Worm (Caenorhabditis elegans) whole organism, young adult: ENCODE measurements around the gene F25H9.7.

ENCODE experiments used
- B0261.1 ChIP-seq: sonication (generic microtip); optimal IDR thresholded peaks from 2 replicates; lab custom pipeline; 2016; ENCODE audit warnings: mild to moderate bottlenecking, missing genetic modification characterization, moderate library complexity, missing compliant biosample characterization
- C06A6.2 ChIP-seq: fragments of 200-800 bp; sonication (Bioruptor generic); conservative IDR thresholded peaks from 2 replicates; pipeline ENCODE4 v1.3.6; 2022; ENCODE audit warnings: missing genetic modification characterization, missing compliant biosample characterization
- D2030.7 ChIP-seq: fragments of 200-800 bp; sonication (Bioruptor generic); IDR thresholded peaks from 2 replicates; pipeline ENCODE4 v1.3.6; 2022; ENCODE audit warnings: missing genetic modification reagents, missing genetic modification characterization, missing compliant biosample characterization
- F23B12.7 ChIP-seq: sonication (generic microtip); optimal IDR thresholded peaks from 2 replicates; lab custom pipeline; 2017; ENCODE audit warnings: missing genetic modification characterization, mild to moderate bottlenecking, missing compliant biosample characterization, antibody characterized with exemption, moderate library complexity; ENCODE audit not compliant: insufficient read depth
- F39B2.1 ChIP-seq: fragments of 200-800 bp; sonication (Bioruptor generic); IDR thresholded peaks from 2 replicates; pipeline ENCODE4 v1.3.6; 2022; ENCODE audit warnings: missing genetic modification reagents, missing genetic modification characterization, missing compliant biosample characterization
- F55B11.4 ChIP-seq: sonication (generic microtip); optimal IDR thresholded peaks from 2 replicates; lab custom pipeline; 2016; ENCODE audit warnings: missing compliant biosample characterization, missing genetic modification characterization, borderline replicate concordance; ENCODE audit not compliant: insufficient read depth
- F57C9.4 ChIP-seq: sonication (generic microtip); optimal IDR thresholded peaks from 2 replicates; lab custom pipeline; 2017; ENCODE audit warnings: mild to moderate bottlenecking, missing genetic modification characterization, missing compliant biosample characterization
- Y67H2A.10 ChIP-seq: fragments of 200-800 bp; sonication (Bioruptor generic); conservative IDR thresholded peaks from 2 replicates; pipeline ENCODE4 v1.3.6; 2022; ENCODE audit warnings: missing genetic modification reagents, missing genetic modification characterization, missing compliant biosample characterization
- akir-1 ChIP-seq: fragments of 200-800 bp; sonication (Bioruptor generic); optimal IDR thresholded peaks from 2 replicates; lab custom pipeline; 2018; ENCODE audit warnings: mild to moderate bottlenecking, missing genetic modification characterization, moderate library complexity, missing compliant biosample characterization
- aptf-2 ChIP-seq: fragments of 200-800 bp; sonication (Bioruptor generic); conservative IDR thresholded peaks from 2 replicates; pipeline ENCODE4 v1.3.6; 2022; ENCODE audit warnings: missing genetic modification reagents, missing genetic modification characterization, missing compliant biosample characterization
- atf-7 ChIP-seq: sonication (generic microtip); optimal IDR thresholded peaks from 2 replicates; lab custom pipeline; 2017; ENCODE audit warnings: mild to moderate bottlenecking, missing genetic modification characterization, missing compliant biosample characterization
- attf-3 ChIP-seq: fragments of 200-800 bp; sonication (Bioruptor generic); conservative IDR thresholded peaks from 2 replicates; pipeline ENCODE4 v1.3.6; 2022; ENCODE audit warnings: missing genetic modification reagents, missing genetic modification characterization, missing compliant biosample characterization
- attf-5 ChIP-seq: fragments of 200-800 bp; sonication (Bioruptor generic); optimal IDR thresholded peaks from 2 replicates; lab custom pipeline; 2018; ENCODE audit warnings: mild to moderate bottlenecking, missing genetic modification characterization, missing compliant biosample characterization
- ccch-3 ChIP-seq: fragments of 200-800 bp; sonication (Bioruptor generic); optimal IDR thresholded peaks from 2 replicates; lab custom pipeline; 2018; ENCODE audit warnings: mild to moderate bottlenecking, missing genetic modification characterization, missing compliant biosample characterization
- ekl-4 ChIP-seq: fragments of 200-800 bp; sonication (Bioruptor generic); IDR thresholded peaks from 2 replicates; pipeline ENCODE4 v1.3.6; 2022; ENCODE audit warnings: missing genetic modification reagents, missing genetic modification characterization, missing compliant biosample characterization
- ets-4 ChIP-seq: fragments of 200-800 bp; sonication (Bioruptor generic); optimal IDR thresholded peaks from 2 replicates; lab custom pipeline; 2018; ENCODE audit warnings: mild to moderate bottlenecking, missing genetic modification characterization, missing compliant biosample characterization
- hmg-20 ChIP-seq: fragments of 200-800 bp; sonication (Bioruptor generic); IDR thresholded peaks from 2 replicates; pipeline ENCODE4 v1.3.6; 2022; ENCODE audit warnings: missing genetic modification reagents, missing genetic modification characterization, missing compliant biosample characterization
- let-526 ChIP-seq: fragments of 200-800 bp; sonication (Bioruptor generic); IDR thresholded peaks from 2 replicates; pipeline ENCODE4 v1.3.6; 2022; ENCODE audit warnings: missing genetic modification reagents, missing genetic modification characterization, missing compliant biosample characterization
- lin-35 ChIP-seq, 3 experiments: fragments of 150-350 bp in 2 of 3; sonication (generic microtip) in 1 of 3; optimal IDR thresholded peaks; 2 replicates each; lab custom pipeline; 2014 to 2018; ENCODE audit warnings: missing biosample characterization in 3 of 3, missing genetic modification characterization in 3 of 3, missing genetic modification reagents in 3 of 3
- lsy-27 ChIP-seq: sonication (generic microtip); optimal IDR thresholded peaks from 2 replicates; lab custom pipeline; 2017; ENCODE audit warnings: missing genetic modification characterization, mild to moderate bottlenecking, missing compliant biosample characterization, antibody characterized with exemption, missing genotype, borderline replicate concordance; ENCODE audit not compliant: insufficient read depth
- madf-10 ChIP-seq: sonication (generic microtip); optimal IDR thresholded peaks from 2 replicates; lab custom pipeline; 2016; ENCODE audit warnings: mild to moderate bottlenecking, missing genetic modification characterization, missing compliant biosample characterization
- madf-3 ChIP-seq: fragments of 200-800 bp; sonication (Bioruptor generic); IDR thresholded peaks from 2 replicates; pipeline ENCODE4 v1.3.6; 2022; ENCODE audit warnings: missing genetic modification reagents, missing genetic modification characterization, missing compliant biosample characterization
- madf-8 ChIP-seq: fragments of 200-800 bp; sonication (Bioruptor generic); conservative IDR thresholded peaks from 2 replicates; pipeline ENCODE4 v1.3.6; 2022; ENCODE audit warnings: missing genetic modification reagents, missing genetic modification characterization, missing compliant biosample characterization
- nfyb-1 ChIP-seq: fragments of 200-800 bp; sonication (Bioruptor generic); IDR thresholded peaks from 2 replicates; pipeline ENCODE4 v1.3.6; 2022; ENCODE audit warnings: missing genetic modification reagents, missing genetic modification characterization, missing compliant biosample characterization
- nhr-80 ChIP-seq: sonication (generic microtip); optimal IDR thresholded peaks from 2 replicates; lab custom pipeline; 2016; ENCODE audit warnings: missing genetic modification characterization, missing compliant biosample characterization
- pbrm-1 ChIP-seq: fragments of 200-800 bp; sonication (Bioruptor generic); IDR thresholded peaks from 2 replicates; pipeline ENCODE4 v1.3.6; 2022; ENCODE audit warnings: missing genetic modification reagents, missing genetic modification characterization, missing compliant biosample characterization
- rpc-1 ChIP-seq, 2 experiments: fragments of 150-350 bp in 1 of 2; sonication (generic microtip) in 1 of 2; optimal IDR thresholded peaks; 2 replicates each; lab custom pipeline; 2014 to 2018; ENCODE audit warnings: missing biosample characterization in 1 of 2, missing genetic modification characterization in 1 of 2, missing genetic modification reagents in 1 of 2, missing genotype in 1 of 2
- snpc-1.3 ChIP-seq: sonication (generic microtip); optimal IDR thresholded peaks from 2 replicates; lab custom pipeline; 2017; ENCODE audit warnings: missing genetic modification characterization, mild to moderate bottlenecking, missing compliant biosample characterization, antibody characterized with exemption, moderate library complexity, missing genotype, missing genetic modification reagents; ENCODE audit not compliant: insufficient read depth
- snpc-4 ChIP-seq, 5 experiments: fragments of 150-350 bp in 1 of 5; sonication (generic microtip) in 4 of 5; optimal IDR thresholded peaks; 2 replicates each; lab custom pipeline; 2014 to 2018; ENCODE audit warnings: missing genetic modification characterization in 5 of 5, missing biosample characterization in 3 of 5, antibody characterized with exemption in 2 of 5, mild to moderate bottlenecking in 2 of 5, missing compliant biosample characterization in 2 of 5, missing genotype in 2 of 5, moderate library complexity in 2 of 5, missing genetic modification reagents in 1 of 5
- somi-1 ChIP-seq: fragments of 200-800 bp; sonication (Bioruptor generic); optimal IDR thresholded peaks from 2 replicates; lab custom pipeline; 2018; ENCODE audit warnings: mild to moderate bottlenecking, missing genetic modification characterization, missing compliant biosample characterization
- unc-130 ChIP-seq: sonication (generic microtip); optimal IDR thresholded peaks from 2 replicates; lab custom pipeline; 2016; ENCODE audit warnings: missing genetic modification reagents, missing genetic modification characterization, missing compliant biosample characterization
- unc-62 ChIP-seq: fragments of 150-350 bp; optimal IDR thresholded peaks from 2 replicates; lab custom pipeline; 2014; ENCODE audit warnings: missing biosample characterization, missing genetic modification reagents, missing genetic modification characterization
- xnd-1 ChIP-seq: sonication (generic microtip); optimal IDR thresholded peaks from 2 replicates; lab custom pipeline; 2016; ENCODE audit warnings: missing genotype, missing genetic modification reagents, missing genetic modification characterization, missing compliant biosample characterization
- zim-3 ChIP-seq: sonication (generic microtip); optimal IDR thresholded peaks from 2 replicates; lab custom pipeline; 2017; ENCODE audit warnings: mild to moderate bottlenecking, missing genetic modification characterization, moderate library complexity, missing compliant biosample characterization
- ztf-18 ChIP-seq: sonication (generic microtip); optimal IDR thresholded peaks from 2 replicates; lab custom pipeline; 2016; ENCODE audit warnings: missing genotype, mild to moderate bottlenecking, missing genetic modification characterization, missing compliant biosample characterization

Gene F25H9.7

ce11 chrV:13426764-13427163 lies 41.4 kb upstream of the F25H9.7 start, which contains the start of gene srd-18:
Gene srd-18, minus strand, starts transcription at chrV:13426864.
- no peak for TF ChIP-seq snpc-4 (GFP tag; optimal IDR thresholded peaks at IDR 0.05; lab: Kevin White, UChicago)
- TF ChIP-seq snpc-4 (tag; optimal IDR thresholded peaks at IDR 0.05; lab: Kevin White, UChicago): no peak
- no peak for TF ChIP-seq ccch-3 (GFP tag; lab: Kevin White, UChicago)
- no peak for TF ChIP-seq pbrm-1 (GFP tag; lab: Robert Waterston, UW)
- no peak for TF ChIP-seq Y67H2A.10 (GFP tag; lab: Robert Waterston, UW)
- no peak for TF ChIP-seq somi-1 (GFP tag; lab: Kevin White, UChicago)
- TF ChIP-seq D2030.7 (GFP tag; lab: Robert Waterston, UW): no peak
- no peak for TF ChIP-seq aptf-2 (GFP tag; lab: Robert Waterston, UW)
- no peak for TF ChIP-seq lin-35 (GFP tag; optimal IDR thresholded peaks at IDR 0.05; lab: Kevin White, UChicago)
- no peak for TF ChIP-seq madf-3 (GFP tag; lab: Robert Waterston, UW)

- TF ChIP-seq hmg-20 (GFP tag; lab: Robert Waterston, UW) (no peak), zim-3 (no peak), F57C9.4 (tag; lab: Kevin White, UChicago) (no peak), rpc-1 (optimal IDR thresholded peaks at IDR 0.05; lab: Kevin White, UChicago) (no peak), rpc-1 (tag; optimal IDR thresholded peaks at IDR 0.05; lab: Kevin White, UChicago) (no peak), let-526 (GFP tag; lab: Robert Waterston, UW) (no peak)
These were observed 40.8 kb upstream of the F25H9.7 start for ce11 chrV:13427378-13427777.

- TF ChIP-seq ztf-18 (tag; lab: Kevin White, UChicago) (no peak), F23B12.7 (no peak), lsy-27 (tag; lab: Kevin White, UChicago) (no peak), snpc-1.3 (tag; lab: Kevin White, UChicago) (no peak), madf-10 (no peak), F55B11.4 (tag; lab: Kevin White, UChicago) (no peak), F39B2.1 (GFP tag; lab: Robert Waterston, UW) (no peak), unc-130 (no peak), ets-4 (no peak), unc-62 (GFP tag; lab: Kevin White, UChicago) (no peak), ekl-4 (no peak), C06A6.2 (GFP tag; lab: Robert Waterston, UW) (no peak), B0261.1 (tag; lab: Kevin White, UChicago) (no peak)
These were observed 39.5 kb upstream of the F25H9.7 start, which contains the start of gene srd-19 for ce11 chrV:13428660-13429059. Gene srd-19, minus strand, starts transcription at chrV:13428760.

- TF ChIP-seq atf-7 (tag; lab: Kevin White, UChicago): no peak
These were observed 35.8 kb upstream of the F25H9.7 start, which contains the start of gene srd-17 for ce11 chrV:13432364-13432763. Gene srd-17, minus strand, starts transcription at chrV:13432714.

- TF ChIP-seq unc-130 (no peak), akir-1 (GFP tag; lab: Kevin White, UChicago) (no peak), attf-3 (GFP tag; lab: Robert Waterston, UW) (peak; percentile 78), xnd-1 (no peak), attf-5 (GFP tag; lab: Kevin White, UChicago) (no peak), hmg-20 (GFP tag; lab: Robert Waterston, UW) (no peak), nfyb-1 (peak; percentile 83), nhr-80 (no peak), madf-8 (GFP tag; lab: Robert Waterston, UW) (no peak), snpc-4 (GFP tag; optimal IDR thresholded peaks at IDR 0.05; lab: Kevin White, UChicago) (no peak), snpc-4 (tag; optimal IDR thresholded peaks at IDR 0.05; lab: Kevin White, UChicago) (no peak)
These were observed 30.6 kb upstream of the F25H9.7 start, which contains the start of gene mes-4 for ce11 chrV:13437473-13438074. Gene mes-4, minus strand, starts transcription at chrV:13437545.
